Fruit fly (Drosophila melanogaster): ENCODE data around the gene Prosalpha2.
A peak's percentile ranks its signal among the peaks of the same experiment; 100 is the strongest.

DNA sequence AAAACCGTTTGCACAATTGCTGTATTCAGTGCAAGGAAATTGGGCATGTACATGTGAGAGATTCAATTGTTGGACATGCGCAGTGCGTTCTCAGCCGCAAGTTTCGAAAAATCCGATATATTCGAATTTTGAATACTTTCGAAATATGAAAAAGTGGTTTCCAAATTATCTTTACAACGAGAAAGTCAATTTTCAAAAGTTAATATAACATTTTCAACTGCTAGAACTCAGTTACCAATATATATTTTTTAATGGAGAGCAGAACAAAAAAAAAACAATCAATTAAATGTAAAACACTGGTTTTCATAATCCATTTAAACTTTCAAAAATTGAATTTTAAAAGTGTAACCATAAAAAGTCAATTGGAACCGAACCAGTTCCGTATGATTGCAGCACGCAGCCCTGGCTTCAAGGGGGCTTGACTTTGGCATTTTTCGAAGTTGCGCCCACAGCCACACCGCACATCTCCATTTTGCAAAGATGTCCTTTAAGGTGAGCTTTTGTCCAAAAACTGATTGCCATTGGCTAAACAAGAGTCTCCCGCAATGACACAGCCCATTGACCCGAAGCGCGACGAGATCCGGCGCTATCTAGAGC is 8.6 kb upstream of the Prosalpha2 start, which contains the start of the genes Scgbeta and CG17202:
- TF ChIP-seq bbx (GFP tag; IDR thresholded peaks at IDR 0.05; ENCODE audit: partially characterized antibody) (no peak), CG1647 (GFP tag; optimal IDR thresholded peaks at IDR 0.05) (no peak), psq (GFP tag; optimal IDR thresholded peaks at IDR 0.05) (no peak), gfzf (GFP tag; optimal IDR thresholded peaks at IDR 0.05) (peak; percentile 92), en (GFP tag; optimal IDR thresholded peaks at IDR 0.05) (no peak), CG7987 (GFP tag; optimal IDR thresholded peaks at IDR 0.05) (no peak), prd (optimal IDR thresholded peaks at IDR 0.05) (no peak), prd (GFP tag; IDR thresholded peaks at IDR 0.05) (no peak), Antp (GFP tag; optimal IDR thresholded peaks at IDR 0.05) (no peak), fd64A (GFP tag; optimal IDR thresholded peaks at IDR 0.05) (no peak), toy (GFP tag; IDR thresholded peaks at IDR 0.05) (no peak), Nf-YA (GFP tag; IDR thresholded peaks at IDR 0.05) (no peak), D (optimal IDR thresholded peaks at IDR 0.05) (no peak), D (GFP tag; optimal IDR thresholded peaks at IDR 0.05) (no peak), gcm2 (GFP tag; optimal IDR thresholded peaks at IDR 0.05) (no peak)

Measured in whole organism, embryonic.